Fruit fly (Drosophila melanogaster) whole organism, embryonic: ENCODE measurements around the gene St2.
A peak's percentile ranks its signal among the peaks of the same experiment; 100 is the strongest.

ENCODE experiments used
- Aef1 ChIP-seq: fragments of 200-800 bp; sonication (Bioruptor generic); IDR thresholded peaks from 3 replicates; pipeline ENCODE4 v1.3.6; 2022; ENCODE audit warnings: missing biosample characterization, missing genetic modification characterization
- Asciz ChIP-seq: fragments of 200-800 bp; sonication (Bioruptor generic); optimal IDR thresholded peaks from 2 replicates; lab custom pipeline; 2017; ENCODE audit warnings: missing biosample characterization, mild to moderate bottlenecking, missing genetic modification characterization, missing genetic modification reagents
- Awh ChIP-seq: fragments of 200-800 bp; sonication (Bioruptor generic); IDR thresholded peaks from 2 replicates; pipeline ENCODE4, ENCODE4 v1.3.6; 2022; ENCODE audit warnings: missing biosample characterization, missing genetic modification characterization
- BEAF-32 ChIP-seq: fragments of 200-800 bp; sonication (Bioruptor generic); optimal IDR thresholded peaks from 3 replicates; lab custom pipeline; 2017; ENCODE audit warnings: missing biosample characterization, missing genetic modification characterization, mild to moderate bottlenecking, moderate library complexity, missing genetic modification reagents
- Blimp-1 ChIP-seq: fragments of 200-800 bp; sonication (Bioruptor generic); optimal IDR thresholded peaks from 3 replicates; lab custom pipeline; 2018; ENCODE audit warnings: missing biosample characterization, missing genetic modification characterization, mild to moderate bottlenecking, moderate library complexity, missing genetic modification reagents
- CG11696 ChIP-seq: fragments of 200-800 bp; sonication (Bioruptor generic); IDR thresholded peaks from 2 replicates; pipeline ENCODE4 v1.3.6; 2022; ENCODE audit warnings: missing biosample characterization, missing genetic modification characterization
- CG12155 ChIP-seq: fragments of 200-800 bp; sonication (Bioruptor generic); optimal IDR thresholded peaks from 3 replicates; lab custom pipeline; 2016; ENCODE audit warnings: missing biosample characterization, missing genetic modification characterization
- CG13296 ChIP-seq: fragments of 200-800 bp; sonication (Bioruptor generic); optimal IDR thresholded peaks from 3 replicates; lab custom pipeline; 2018; ENCODE audit warnings: missing biosample characterization, mild to moderate bottlenecking, missing genetic modification characterization
- CG14441 ChIP-seq: fragments of 200-800 bp; sonication (Bioruptor generic); IDR thresholded peaks from 2 replicates; pipeline ENCODE4 v1.3.6; 2022; ENCODE audit warnings: missing biosample characterization, missing genetic modification characterization
- CG17385 ChIP-seq: fragments of 200-800 bp; sonication (Bioruptor generic); optimal IDR thresholded peaks from 3 replicates; lab custom pipeline; 2018; ENCODE audit warnings: missing biosample characterization, mild to moderate bottlenecking, missing genetic modification characterization
- CG17568 ChIP-seq: fragments of 200-800 bp; sonication (Bioruptor generic); optimal IDR thresholded peaks from 2 replicates; lab custom pipeline; 2018; ENCODE audit warnings: missing biosample characterization, mild to moderate bottlenecking, missing genetic modification characterization, moderate library complexity
- CG18599 ChIP-seq: fragments of 200-800 bp; sonication (Bioruptor generic); optimal IDR thresholded peaks from 3 replicates; lab custom pipeline; 2017; ENCODE audit warnings: missing biosample characterization, missing genetic modification characterization, mild to moderate bottlenecking, moderate library complexity, missing genetic modification reagents
- CG31388 ChIP-seq: fragments of 200-800 bp; sonication (Bioruptor generic); optimal IDR thresholded peaks from 2 replicates; lab custom pipeline; 2016; ENCODE audit warnings: missing biosample characterization, missing genetic modification characterization
- CG3407 ChIP-seq: fragments of 200-800 bp; sonication (Bioruptor generic); optimal IDR thresholded peaks from 2 replicates; lab custom pipeline; 2018; ENCODE audit warnings: missing biosample characterization, mild to moderate bottlenecking, missing genetic modification characterization
- CG6175 ChIP-seq: fragments of 200-800 bp; sonication (Bioruptor generic); IDR thresholded peaks from 3 replicates; pipeline ENCODE4 v1.3.6; 2022; ENCODE audit warnings: missing biosample characterization, missing genetic modification characterization
- CG9797 ChIP-seq: fragments of 200-800 bp; sonication (Bioruptor generic); optimal IDR thresholded peaks from 3 replicates; lab custom pipeline; 2018; ENCODE audit warnings: missing biosample characterization, mild to moderate bottlenecking, missing genetic modification characterization
- CTCF ChIP-seq: fragments of 200-800 bp; sonication (Bioruptor generic); optimal IDR thresholded peaks from 2 replicates; lab custom pipeline; 2017; ENCODE audit warnings: missing biosample characterization, mild to moderate bottlenecking, missing genetic modification characterization, moderate library complexity
- Chrac-16 ChIP-seq: fragments of 200-800 bp; sonication (Bioruptor generic); optimal IDR thresholded peaks from 3 replicates; lab custom pipeline; 2016; ENCODE audit warnings: missing biosample characterization, missing genetic modification characterization
- Dad ChIP-seq: fragments of 200-800 bp; sonication (Bioruptor generic); optimal IDR thresholded peaks from 3 replicates; lab custom pipeline; 2016; ENCODE audit warnings: missing biosample characterization, missing genetic modification characterization
- Dref ChIP-seq: fragments of 200-800 bp; sonication (Bioruptor generic); IDR thresholded peaks from 2 replicates; pipeline ENCODE4 v1.3.6; 2022; ENCODE audit warnings: missing biosample characterization, missing genetic modification characterization
- Hand ChIP-seq: fragments of 200-800 bp; sonication (Bioruptor generic); optimal IDR thresholded peaks from 2 replicates; lab custom pipeline; 2017; ENCODE audit warnings: mild to moderate bottlenecking, missing biosample characterization, missing genetic modification reagents, missing genetic modification characterization
- HmgD ChIP-seq: fragments of 200-800 bp; sonication (Bioruptor generic); optimal IDR thresholded peaks from 3 replicates; lab custom pipeline; 2016; ENCODE audit warnings: missing biosample characterization, missing genetic modification characterization
- Hmx ChIP-seq: fragments of 200-800 bp; sonication (Bioruptor generic); optimal IDR thresholded peaks from 2 replicates; lab custom pipeline; 2016; ENCODE audit warnings: missing biosample characterization, missing genetic modification characterization
- Hr78 ChIP-seq, 2 experiments: fragments of 200-800 bp in 1 of 2; fragments of >200 bp in 1 of 2; sonication (Bioruptor generic) in 1 of 2; optimal IDR thresholded peaks; 2 replicates each; lab custom pipeline; 2017 to 2019; ENCODE audit warnings: missing biosample characterization in 2 of 2, missing genetic modification characterization in 2 of 2, mild to moderate bottlenecking in 1 of 2, moderate library complexity in 1 of 2
- YL-1 ChIP-seq: fragments of 200-800 bp; sonication (Bioruptor generic); optimal IDR thresholded peaks from 3 replicates; lab custom pipeline; 2017; ENCODE audit warnings: missing biosample characterization, mild to moderate bottlenecking, missing genetic modification characterization
- ara ChIP-seq: fragments of 200-800 bp; sonication (Bioruptor generic); IDR thresholded peaks from 2 replicates; pipeline ENCODE4 v1.3.6; 2022; ENCODE audit warnings: missing biosample characterization, missing genetic modification characterization
- bsh ChIP-seq, 2 experiments: fragments of 200-800 bp; sonication (Bioruptor generic); optimal IDR thresholded peaks; 2 replicates each; lab custom pipeline; 2017 to 2018; ENCODE audit warnings: mild to moderate bottlenecking in 2 of 2, missing biosample characterization in 2 of 2, missing genetic modification characterization in 2 of 2, moderate library complexity in 1 of 2
- cad ChIP-seq: fragments of >200 bp; optimal IDR thresholded peaks from 2 replicates; lab custom pipeline; 2017; ENCODE audit warnings: missing biosample characterization, missing genetic modification characterization
- cas ChIP-seq: fragments of 200-800 bp; sonication (Bioruptor generic); IDR thresholded peaks from 2 replicates; pipeline ENCODE4 v1.3.6; 2022; ENCODE audit warnings: missing biosample characterization, missing genetic modification characterization
- caup ChIP-seq: fragments of 200-800 bp; sonication (Bioruptor generic); optimal IDR thresholded peaks from 3 replicates; lab custom pipeline; 2017; ENCODE audit warnings: missing biosample characterization, mild to moderate bottlenecking, missing genetic modification characterization, moderate library complexity; ENCODE audit not compliant: severe bottlenecking
- chn ChIP-seq: fragments of 200-800 bp; sonication (Bioruptor generic); optimal IDR thresholded peaks from 2 replicates; lab custom pipeline; 2016; ENCODE audit warnings: missing biosample characterization, missing genetic modification characterization
- dati ChIP-seq: fragments of 200-800 bp; sonication (Bioruptor generic); IDR thresholded peaks from 2 replicates; pipeline ENCODE4 v1.3.6; 2022; ENCODE audit warnings: missing biosample characterization, missing genetic modification characterization
- dimm ChIP-seq: fragments of 200-800 bp; sonication (Bioruptor generic); IDR thresholded peaks from 2 replicates; pipeline ENCODE4 v1.3.6; 2022; ENCODE audit warnings: missing biosample characterization, missing genetic modification characterization
- esg ChIP-seq: fragments of 200-800 bp; sonication (Bioruptor generic); conservative IDR thresholded peaks from 2 replicates; pipeline ENCODE4 v1.3.6; 2022; ENCODE audit warnings: missing biosample characterization, missing genetic modification characterization
- eve ChIP-seq, 2 experiments: fragments of >200 bp; optimal IDR thresholded peaks; 2 replicates each; lab custom pipeline; 2017; ENCODE audit warnings: missing biosample characterization in 2 of 2, missing genetic modification characterization in 2 of 2
- fd102C ChIP-seq: fragments of 200-800 bp; sonication (Bioruptor generic); optimal IDR thresholded peaks from 2 replicates; lab custom pipeline; 2018; ENCODE audit warnings: missing biosample characterization, mild to moderate bottlenecking, missing genetic modification characterization, moderate library complexity
- gem ChIP-seq: fragments of 200-800 bp; sonication (Bioruptor generic); optimal IDR thresholded peaks from 2 replicates; lab custom pipeline; 2019; ENCODE audit warnings: missing biosample characterization, mild to moderate bottlenecking, missing genetic modification characterization, moderate library complexity
- gt ChIP-seq: fragments of 200-800 bp; sonication (Bioruptor generic); IDR thresholded peaks from 2 replicates; pipeline ENCODE4 v1.3.6; 2022; ENCODE audit warnings: missing biosample characterization, missing genetic modification characterization
- inv ChIP-seq: fragments of 200-800 bp; sonication (Bioruptor generic); IDR thresholded peaks from 2 replicates; pipeline ENCODE4 v1.3.6; 2022; ENCODE audit warnings: missing biosample characterization, missing genetic modification characterization; ENCODE audit not compliant: partially characterized antibody
- mam ChIP-seq: fragments of 200-800 bp; sonication (Bioruptor generic); optimal IDR thresholded peaks from 3 replicates; lab custom pipeline; 2016; ENCODE audit warnings: missing biosample characterization, missing genetic modification characterization
- mirr ChIP-seq: fragments of 200-800 bp; sonication (Bioruptor generic); optimal IDR thresholded peaks from 3 replicates; lab custom pipeline; 2018; ENCODE audit warnings: missing biosample characterization, mild to moderate bottlenecking, missing genetic modification characterization
- p53 ChIP-seq: fragments of 200-800 bp; sonication (Bioruptor generic); optimal IDR thresholded peaks from 2 replicates; lab custom pipeline; 2016; ENCODE audit warnings: missing biosample characterization, missing genetic modification characterization
- pfk ChIP-seq: fragments of 200-800 bp; sonication (Bioruptor generic); optimal IDR thresholded peaks from 2 replicates; lab custom pipeline; 2018; ENCODE audit warnings: missing biosample characterization, mild to moderate bottlenecking, missing genetic modification characterization, moderate library complexity
- sd ChIP-seq: fragments of 200-800 bp; sonication (Bioruptor generic); optimal IDR thresholded peaks from 3 replicates; lab custom pipeline; 2018; ENCODE audit warnings: missing biosample characterization, mild to moderate bottlenecking, missing genetic modification characterization, moderate library complexity
- shn ChIP-seq: fragments of 200-800 bp; sonication (Bioruptor generic); optimal IDR thresholded peaks from 3 replicates; lab custom pipeline; 2016; ENCODE audit warnings: missing biosample characterization, missing genetic modification characterization
- sqz ChIP-seq: fragments of 200-800 bp; sonication (Bioruptor generic); optimal IDR thresholded peaks from 3 replicates; lab custom pipeline; 2018; ENCODE audit warnings: missing biosample characterization, mild to moderate bottlenecking, missing genetic modification characterization
- sr ChIP-seq: fragments of 200-800 bp; sonication (Bioruptor generic); IDR thresholded peaks from 3 replicates; pipeline ENCODE4 v1.3.6; 2022; ENCODE audit warnings: missing biosample characterization, missing genetic modification characterization
- vnd ChIP-seq: fragments of 200-800 bp; sonication (Bioruptor generic); IDR thresholded peaks from 3 replicates; pipeline ENCODE4 v1.3.6; 2022; ENCODE audit warnings: missing biosample characterization, missing genetic modification characterization; ENCODE audit not compliant: partially characterized antibody
- zen2 ChIP-seq: fragments of 200-800 bp; sonication (Bioruptor generic); IDR thresholded peaks from 3 replicates; pipeline ENCODE4 v1.3.6; 2022; ENCODE audit warnings: missing biosample characterization, missing genetic modification characterization; ENCODE audit not compliant: partially characterized antibody

The St2 gene

DNA sequence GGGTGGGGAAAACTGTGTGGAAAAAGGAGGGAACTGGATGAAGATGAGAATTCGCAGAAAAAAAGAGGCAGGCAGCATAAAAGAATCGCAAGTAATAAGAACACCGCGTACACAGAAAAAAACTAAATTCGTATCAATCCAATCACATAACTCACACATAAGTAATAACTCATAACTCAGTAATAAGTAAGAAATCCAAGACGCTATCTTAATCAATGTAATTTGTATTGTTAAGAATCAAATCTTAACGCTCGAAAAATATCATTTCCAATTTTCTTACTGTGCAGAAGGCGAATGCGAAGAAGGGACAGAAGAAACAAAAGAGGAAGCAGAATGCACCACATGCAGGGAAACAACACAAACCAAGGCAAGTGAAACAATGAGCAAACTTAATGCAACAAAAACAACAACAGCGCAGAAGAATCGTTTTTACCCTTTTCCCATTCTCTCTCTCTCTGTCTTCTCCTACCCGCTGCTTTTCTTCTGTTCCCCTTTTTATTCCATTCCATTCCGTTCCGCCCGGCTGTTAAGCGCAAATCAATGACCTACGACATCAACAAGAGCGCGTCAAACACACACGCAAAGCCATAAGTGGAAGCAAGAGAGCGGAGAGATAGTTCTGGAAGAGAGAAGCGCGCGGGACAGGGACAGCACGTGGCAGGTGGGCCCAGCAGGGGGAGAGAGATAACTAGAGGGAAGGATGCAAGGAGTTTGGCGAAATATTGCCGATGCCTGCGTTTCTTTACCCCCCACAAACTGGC lies 22.4 kb upstream of the St2 start (continued):
- TF ChIP-seq CG12155 (GFP tag; lab: Kevin White, UChicago) (peak; percentile 77), ara (GFP tag; lab: Robert Waterston, UW) (peak; percentile 86), CG18599 (GFP tag; lab: Kevin White, UChicago) (peak; percentile 83), Awh (GFP tag; lab: Robert Waterston, UW) (peak; percentile 60; the same call in 1 of the 2 replicates), Hand (GFP tag; lab: Kevin White, UChicago) (peak; percentile 2), mirr (GFP tag; lab: Kevin White, UChicago) (no peak), cad (GFP tag; lab: Kevin White, UChicago) (no peak), inv (GFP tag; lab: Robert Waterston, UW) (no peak), CG3407 (GFP tag; lab: Kevin White, UChicago) (peak; percentile 66), CG6175 (GFP tag; lab: Robert Waterston, UW) (no peak), CTCF (GFP tag; lab: Kevin White, UChicago) (no peak), Blimp-1 (GFP tag; lab: Kevin White, UChicago) (peak; percentile 81), Chrac-16 (GFP tag; lab: Kevin White, UChicago) (peak; percentile 81), sr (GFP tag; lab: Robert Waterston, UW) (no peak), shn (GFP tag; lab: Kevin White, UChicago) (peak; percentile 75), esg (GFP tag; lab: Robert Waterston, UW) (peak; percentile 68), bsh (GFP tag; optimal IDR thresholded peaks at IDR 0.05; lab: Kevin White, UChicago) (peak; percentile 89 to 99), mam (peak; percentile 70), CG9797 (GFP tag; lab: Kevin White, UChicago) (no peak), eve (GFP tag; optimal IDR thresholded peaks at IDR 0.05; lab: Kevin White, UChicago) (peak in 1 of 2 experiments; percentile 96), Dad (GFP tag; lab: Kevin White, UChicago) (peak; percentile 61), Hr78 (GFP tag; optimal IDR thresholded peaks at IDR 0.05; lab: Kevin White, UChicago) (peak in 1 of 2 experiments; percentile 91), Dref (GFP tag; lab: Robert Waterston, UW) (no peak), gem (tag; lab: Kevin White, UChicago) (peak; percentile 89), dati (no peak), sd (tag; lab: Kevin White, UChicago) (no peak), YL-1 (GFP tag; lab: Kevin White, UChicago) (peak; percentile 18), caup (peak; percentile 49), Aef1 (peak; percentile 62), Hmx (peak; percentile 26), vnd (no peak), CG31388 (GFP tag; lab: Kevin White, UChicago) (no peak), CG14441 (GFP tag; lab: Robert Waterston, UW) (peak; percentile 65), CG13296 (GFP tag; lab: Kevin White, UChicago) (peak; percentile 8), cas (GFP tag; lab: Robert Waterston, UW) (peak; percentile 21; the same call in 1 of the 2 replicates), Asciz (GFP tag; lab: Kevin White, UChicago) (peak; percentile 64), chn (GFP tag; lab: Kevin White, UChicago) (peak; percentile 57), p53 (GFP tag; lab: Kevin White, UChicago) (peak; percentile 69), gt (no peak), BEAF-32 (no peak), sqz (GFP tag; lab: Kevin White, UChicago) (peak; percentile 54), pfk (GFP tag; lab: Kevin White, UChicago) (peak; percentile 99), CG17385 (GFP tag; lab: Kevin White, UChicago) (peak; percentile 69), fd102C (GFP tag; lab: Kevin White, UChicago) (peak; percentile 12), dimm (GFP tag; lab: Robert Waterston, UW) (no peak), CG17568 (GFP tag; lab: Kevin White, UChicago) (peak; percentile 41), HmgD (GFP tag; lab: Kevin White, UChicago) (no peak), zen2 (GFP tag; lab: Robert Waterston, UW) (no peak), CG11696 (GFP tag; lab: Robert Waterston, UW) (0 out of 2 replicates have a peak, but pooled peaks have one; percentile 19)
